Fruit fly (Drosophila melanogaster) S2 (cell line): Measurements from ENCODE around the gene CG8750.

ENCODE experiments used
- CG8478 ChIP-seq: fragments of >200 bp; optimal IDR thresholded peaks from 2 replicates; lab custom pipeline; 2018
- CTCF ChIP-seq, 2 experiments: fragments of >200 bp; optimal IDR thresholded peaks; 2 replicates each; lab custom pipeline; 2018

DNA sequence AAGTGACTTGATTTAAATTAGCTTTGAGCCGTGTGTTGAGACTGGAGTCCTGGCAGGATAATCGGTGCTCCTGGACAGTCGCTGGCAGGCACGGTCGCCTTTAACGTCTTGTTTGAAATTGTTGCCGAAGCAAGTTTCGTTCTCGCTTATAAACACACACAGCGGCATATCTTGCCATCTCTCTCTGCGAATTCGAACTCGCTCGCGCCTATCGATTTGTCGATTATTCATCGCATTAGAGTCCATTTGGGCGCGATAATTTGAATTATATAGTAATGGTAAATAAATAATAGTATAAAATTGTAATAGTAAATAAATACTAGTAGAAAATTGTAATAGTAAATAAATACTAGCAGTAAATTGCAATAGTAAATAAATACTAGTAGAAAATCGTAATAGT lies 24.0 kb upstream of the CG8750 start, which contains the start of gene CG8745:
- TF ChIP-seq CG8478 (no peak), CTCF (optimal IDR thresholded peaks at IDR 0.05; lab: Kevin White, UChicago) (no peak)
